Worm (Caenorhabditis elegans) whole organism, midembryonic: ENCODE data around the gene php-3.

Experiments
- cog-1 ChIP-seq: sonication (generic microtip); optimal IDR thresholded peaks from 2 replicates; lab custom pipeline; 2016; ENCODE audit warnings: missing genetic modification characterization, missing compliant biosample characterization
- klf-2 ChIP-seq: fragments of 200-800 bp; sonication (Bioruptor generic); conservative IDR thresholded peaks from 2 replicates; pipeline ENCODE4 v1.3.6; 2022; ENCODE audit warnings: missing genetic modification reagents, missing genetic modification characterization, missing compliant biosample characterization
- med-1 ChIP-seq: sonication (generic microtip); optimal IDR thresholded peaks from 2 replicates; lab custom pipeline; 2017; ENCODE audit warnings: missing genetic modification characterization, mild to moderate bottlenecking, missing compliant biosample characterization, antibody characterized with exemption, missing genetic modification reagents; ENCODE audit not compliant: insufficient read depth
- tab-1 ChIP-seq: fragments of 200-800 bp; sonication (Bioruptor generic); IDR thresholded peaks from 2 replicates; pipeline ENCODE4 v1.3.6; 2022; ENCODE audit warnings: missing genetic modification characterization, missing compliant biosample characterization
- ztf-29 ChIP-seq: fragments of 200-800 bp; sonication (Bioruptor generic); IDR thresholded peaks from 2 replicates; pipeline ENCODE4 v1.3.6; 2022; ENCODE audit warnings: missing genetic modification reagents, missing genetic modification characterization, missing compliant biosample characterization

ce11 chrIII:12092595-12092994 is 15.2 kb upstream of the php-3 start:
- TF ChIP-seq ztf-29 = no peak
- no peak for TF ChIP-seq klf-2 (GFP tag; lab: Robert Waterston, UW)
- TF ChIP-seq med-1 (GFP tag; lab: Kevin White, UChicago) = no peak
- TF ChIP-seq tab-1 (GFP tag; lab: Robert Waterston, UW) = no peak
- TF ChIP-seq cog-1 (tag; lab: Kevin White, UChicago) = no peak
